Worm (Caenorhabditis elegans) whole organism, late embryonic: ENCODE data around the gene cky-1.

Source experiments
- C08G9.2 ChIP-seq: sonication (generic microtip); optimal IDR thresholded peaks from 2 replicates; lab custom pipeline; 2016; ENCODE audit warnings: mild to moderate bottlenecking, missing genetic modification characterization, moderate library complexity, missing compliant biosample characterization
- K02D7.2 ChIP-seq: sonication (generic microtip); optimal IDR thresholded peaks from 2 replicates; lab custom pipeline; 2017; ENCODE audit warnings: mild to moderate bottlenecking, missing genetic modification characterization, missing compliant biosample characterization
- T23F11.4 ChIP-seq: fragments of 200-800 bp; sonication (Bioruptor generic); optimal IDR thresholded peaks from 2 replicates; lab custom pipeline; 2018; ENCODE audit warnings: mild to moderate bottlenecking, missing genetic modification characterization, missing compliant biosample characterization
- Y22D7AL.16 ChIP-seq: sonication (generic microtip); optimal IDR thresholded peaks from 2 replicates; lab custom pipeline; 2016; ENCODE audit warnings: missing genetic modification characterization, missing compliant biosample characterization
- ceh-18 ChIP-seq: sonication (generic microtip); optimal IDR thresholded peaks from 2 replicates; lab custom pipeline; 2016; ENCODE audit warnings: missing genetic modification characterization, missing compliant biosample characterization
- ceh-19 ChIP-seq: fragments of 200-800 bp; sonication (Bioruptor generic); optimal IDR thresholded peaks from 2 replicates; lab custom pipeline; 2018; ENCODE audit warnings: mild to moderate bottlenecking, missing genetic modification characterization, missing compliant biosample characterization
- ceh-2 ChIP-seq: sonication (generic microtip); optimal IDR thresholded peaks from 2 replicates; lab custom pipeline; 2016; ENCODE audit warnings: missing genotype, missing genetic modification characterization, missing compliant biosample characterization
- ceh-22 ChIP-seq: sonication (generic microtip); optimal IDR thresholded peaks from 2 replicates; lab custom pipeline; 2017; ENCODE audit warnings: missing biosample characterization, missing genetic modification characterization
- ceh-24 ChIP-seq: sonication (generic microtip); optimal IDR thresholded peaks from 2 replicates; lab custom pipeline; 2016; ENCODE audit warnings: mild to moderate bottlenecking, missing genetic modification characterization, missing compliant biosample characterization
- ceh-30 ChIP-seq: fragments of 150-350 bp; optimal IDR thresholded peaks from 2 replicates; lab custom pipeline; 2014; ENCODE audit warnings: missing biosample characterization, missing genetic modification characterization
- ceh-31 ChIP-seq: sonication (generic microtip); optimal IDR thresholded peaks from 2 replicates; lab custom pipeline; 2016; ENCODE audit warnings: missing genetic modification characterization, missing compliant biosample characterization
- ceh-48 ChIP-seq: sonication (generic microtip); optimal IDR thresholded peaks from 2 replicates; lab custom pipeline; 2016; ENCODE audit warnings: missing genetic modification characterization, inconsistent platforms, missing compliant biosample characterization
- ceh-9 ChIP-seq: sonication (generic microtip); optimal IDR thresholded peaks from 2 replicates; lab custom pipeline; 2016; ENCODE audit warnings: mild to moderate bottlenecking, missing genetic modification characterization, inconsistent platforms, missing compliant biosample characterization
- che-1 ChIP-seq: sonication (generic microtip); optimal IDR thresholded peaks from 2 replicates; lab custom pipeline; 2016; ENCODE audit warnings: mild to moderate bottlenecking, missing genetic modification characterization, missing compliant biosample characterization
- dmd-4 ChIP-seq: sonication (generic microtip); optimal IDR thresholded peaks from 2 replicates; lab custom pipeline; 2016; ENCODE audit warnings: borderline replicate concordance, missing genetic modification characterization, missing compliant biosample characterization
- elt-2 ChIP-seq: sonication (generic microtip); optimal IDR thresholded peaks from 2 replicates; lab custom pipeline; 2016; ENCODE audit warnings: missing genetic modification reagents, missing genetic modification characterization, missing compliant biosample characterization
- elt-4 ChIP-seq: sonication (generic microtip); optimal IDR thresholded peaks from 2 replicates; lab custom pipeline; 2016; ENCODE audit warnings: missing genetic modification characterization, missing compliant biosample characterization
- ets-4 ChIP-seq: sonication (generic microtip); optimal IDR thresholded peaks from 2 replicates; lab custom pipeline; 2016; ENCODE audit warnings: missing genetic modification characterization, missing compliant biosample characterization
- eyg-1 ChIP-seq: sonication (generic microtip); optimal IDR thresholded peaks from 2 replicates; lab custom pipeline; 2016; ENCODE audit warnings: missing genotype, missing genetic modification characterization, missing compliant biosample characterization
- fax-1 ChIP-seq: sonication (generic microtip); optimal IDR thresholded peaks from 2 replicates; lab custom pipeline; 2016; ENCODE audit warnings: missing genotype, missing genetic modification characterization, missing compliant biosample characterization
- fkh-10 ChIP-seq: fragments of 150-350 bp; optimal IDR thresholded peaks from 2 replicates; lab custom pipeline; 2014; ENCODE audit warnings: missing biosample characterization, missing genetic modification reagents, missing genetic modification characterization
- fkh-6 ChIP-seq: sonication (generic microtip); optimal IDR thresholded peaks from 2 replicates; lab custom pipeline; 2016; ENCODE audit warnings: missing genetic modification characterization, missing compliant biosample characterization
- gmeb-2 ChIP-seq: sonication (generic microtip); optimal IDR thresholded peaks from 2 replicates; lab custom pipeline; 2016; ENCODE audit warnings: missing genetic modification characterization, inconsistent platforms, missing compliant biosample characterization
- hlh-13 ChIP-seq: fragments of 200-800 bp; sonication (Bioruptor generic); optimal IDR thresholded peaks from 2 replicates; lab custom pipeline; 2018; ENCODE audit warnings: mild to moderate bottlenecking, missing genetic modification characterization, missing compliant biosample characterization
- hlh-6 ChIP-seq: sonication (generic microtip); optimal IDR thresholded peaks from 2 replicates; lab custom pipeline; 2016; ENCODE audit warnings: missing genotype, missing genetic modification characterization, missing compliant biosample characterization
- lin-11 ChIP-seq: fragments of 200-800 bp; sonication (Bioruptor generic); optimal IDR thresholded peaks from 2 replicates; lab custom pipeline; 2018; ENCODE audit warnings: mild to moderate bottlenecking, missing genetic modification characterization, missing compliant biosample characterization
- mec-3 ChIP-seq: sonication (generic microtip); optimal IDR thresholded peaks from 2 replicates; lab custom pipeline; 2016; ENCODE audit warnings: borderline replicate concordance, missing genetic modification characterization, missing compliant biosample characterization
- nfya-1 ChIP-seq: sonication (generic microtip); optimal IDR thresholded peaks from 2 replicates; lab custom pipeline; 2017; ENCODE audit warnings: missing genetic modification characterization, mild to moderate bottlenecking, missing compliant biosample characterization, antibody characterized with exemption, moderate library complexity
- nhr-232 ChIP-seq: sonication (generic microtip); optimal IDR thresholded peaks from 2 replicates; lab custom pipeline; 2016; ENCODE audit warnings: missing genetic modification characterization, missing compliant biosample characterization
- odd-2 ChIP-seq: sonication (generic microtip); optimal IDR thresholded peaks from 2 replicates; lab custom pipeline; 2017; ENCODE audit warnings: antibody characterized with exemption, mild to moderate bottlenecking, missing genetic modification characterization, missing compliant biosample characterization
- pat-9 ChIP-seq: fragments of 200-800 bp; sonication (Bioruptor generic); optimal IDR thresholded peaks from 2 replicates; lab custom pipeline; 2018; ENCODE audit warnings: mild to moderate bottlenecking, missing genetic modification characterization, moderate library complexity, missing compliant biosample characterization
- pha-2 ChIP-seq: sonication (generic microtip); optimal IDR thresholded peaks from 2 replicates; lab custom pipeline; 2017; ENCODE audit warnings: mild to moderate bottlenecking, missing genetic modification characterization, missing compliant biosample characterization
- pha-4 ChIP-seq: fragments of 150-350 bp; optimal IDR thresholded peaks from 2 replicates; lab custom pipeline; 2018; ENCODE audit warnings: missing biosample characterization, missing genetic modification reagents, missing genetic modification characterization
- pqm-1 ChIP-seq: sonication (generic microtip); optimal IDR thresholded peaks from 2 replicates; lab custom pipeline; 2016; ENCODE audit warnings: missing genetic modification characterization, missing compliant biosample characterization
- pros-1 ChIP-seq: fragments of 150-350 bp; optimal IDR thresholded peaks from 2 replicates; lab custom pipeline; 2014; ENCODE audit warnings: missing biosample characterization, missing genetic modification reagents, missing genetic modification characterization
- rnt-1 ChIP-seq: sonication (generic microtip); optimal IDR thresholded peaks from 2 replicates; lab custom pipeline; 2016; ENCODE audit warnings: missing genetic modification characterization, missing compliant biosample characterization
- sox-2 ChIP-seq: fragments of 200-800 bp; sonication (Bioruptor generic); IDR thresholded peaks from 2 replicates; pipeline ENCODE4 v1.3.6; 2022; ENCODE audit warnings: missing genetic modification reagents, missing genetic modification characterization, missing compliant biosample characterization
- syd-9 ChIP-seq: sonication (generic microtip); optimal IDR thresholded peaks from 2 replicates; lab custom pipeline; 2016; ENCODE audit warnings: mild to moderate bottlenecking, missing genetic modification characterization, moderate library complexity, missing compliant biosample characterization
- tbx-2 ChIP-seq: sonication (generic microtip); optimal IDR thresholded peaks from 2 replicates; lab custom pipeline; 2016; ENCODE audit warnings: missing genetic modification characterization, missing compliant biosample characterization
- tbx-7 ChIP-seq: sonication (generic microtip); optimal IDR thresholded peaks from 2 replicates; lab custom pipeline; 2016; ENCODE audit warnings: missing genotype, missing genetic modification characterization, missing compliant biosample characterization
- unc-3 ChIP-seq, 2 experiments: fragments of 200-800 bp in 1 of 2; sonication (Bioruptor generic) in 1 of 2; sonication (generic microtip) in 1 of 2; conservative IDR thresholded peaks in 1 of 2; optimal IDR thresholded peaks in 1 of 2; 2 replicates each; pipeline versions ENCODE4 v1.3.6 to Lab custom; 2016 to 2022; ENCODE audit warnings: missing compliant biosample characterization in 2 of 2, missing genetic modification characterization in 2 of 2, missing genetic modification reagents in 1 of 2
- unc-42 ChIP-seq: sonication (generic microtip); optimal IDR thresholded peaks from 2 replicates; lab custom pipeline; 2016; ENCODE audit warnings: missing genotype, missing genetic modification characterization, missing compliant biosample characterization
- unc-55 ChIP-seq: sonication (generic microtip); optimal IDR thresholded peaks from 2 replicates; lab custom pipeline; 2017; ENCODE audit warnings: missing biosample characterization, missing genetic modification reagents, missing genetic modification characterization
- unc-86 ChIP-seq: sonication (generic microtip); optimal IDR thresholded peaks from 2 replicates; lab custom pipeline; 2016; ENCODE audit warnings: missing genetic modification characterization, missing compliant biosample characterization
- ztf-16 ChIP-seq: sonication (generic microtip); optimal IDR thresholded peaks from 2 replicates; lab custom pipeline; 2017; ENCODE audit warnings: missing genetic modification characterization, missing compliant biosample characterization

Gene cky-1

ce11 chrV:12780248-12780647, 43.7 kb downstream of the cky-1 start (continued):
- peak; percentile 95 for TF ChIP-seq ceh-19
- TF ChIP-seq odd-2 (tag; lab: Kevin White, UChicago), result peak; percentile 76
- TF ChIP-seq fkh-6, result peak; percentile 92
- peak; percentile 84 for TF ChIP-seq ceh-9 (tag; lab: Kevin White, UChicago)
- TF ChIP-seq elt-2 (tag; lab: Kevin White, UChicago), result peak; percentile 96
- peak; percentile 88 for TF ChIP-seq sox-2
- TF ChIP-seq dmd-4 (tag; lab: Kevin White, UChicago), result peak; percentile 80
- TF ChIP-seq nfya-1 (tag; lab: Kevin White, UChicago), result peak; percentile 69
- no peak for TF ChIP-seq pros-1
- TF ChIP-seq unc-3 (GFP tag; conservative IDR thresholded peaks at IDR 0.05; lab: Robert Waterston, UW), result peak; percentile 96
- peak; percentile 84 for TF ChIP-seq unc-3 (tag; optimal IDR thresholded peaks at IDR 0.05; lab: Kevin White, UChicago)
- TF ChIP-seq K02D7.2 (tag; lab: Kevin White, UChicago), result peak; percentile 88
- peak; percentile 91 for TF ChIP-seq ztf-16 (tag; lab: Kevin White, UChicago)
- TF ChIP-seq ceh-2 (tag; lab: Kevin White, UChicago), result peak; percentile 82
- TF ChIP-seq syd-9 (tag; lab: Kevin White, UChicago), result peak; percentile 92
- peak; percentile 73 for TF ChIP-seq ceh-31 (tag; lab: Kevin White, UChicago)
- peak; percentile 80 for TF ChIP-seq C08G9.2
- peak; percentile 84 for TF ChIP-seq elt-4 (tag; lab: Kevin White, UChicago)
- TF ChIP-seq nhr-232 (tag; lab: Kevin White, UChicago), result peak; percentile 89
- TF ChIP-seq hlh-13, result peak; percentile 80
- TF ChIP-seq Y22D7AL.16 (tag; lab: Kevin White, UChicago), result peak; percentile 93
- peak; percentile 77 for TF ChIP-seq ceh-48 (tag; lab: Kevin White, UChicago)
- no peak for TF ChIP-seq unc-55 (GFP tag; lab: Kevin White, UChicago)
- peak; percentile 92 for TF ChIP-seq gmeb-2 (tag; lab: Kevin White, UChicago)
- peak; percentile 88 for TF ChIP-seq fax-1 (tag; lab: Kevin White, UChicago)
- TF ChIP-seq che-1 (tag; lab: Kevin White, UChicago), result peak; percentile 90
- peak; percentile 90 for TF ChIP-seq T23F11.4
- TF ChIP-seq ceh-30, result peak; percentile 38
- TF ChIP-seq ceh-18, result peak; percentile 75
- TF ChIP-seq eyg-1 (tag; lab: Kevin White, UChicago), result peak; percentile 83
- TF ChIP-seq unc-42 (tag; lab: Kevin White, UChicago), result peak; percentile 68
- peak; percentile 96 for TF ChIP-seq hlh-6 (tag; lab: Kevin White, UChicago)
- peak; percentile 85 for TF ChIP-seq tbx-2 (tag; lab: Kevin White, UChicago)
- peak; percentile 78 for TF ChIP-seq pqm-1 (tag; lab: Kevin White, UChicago)
- TF ChIP-seq fkh-10, result peak; percentile 81
- TF ChIP-seq ceh-22 (tag; lab: Kevin White, UChicago), result no peak
- no peak for TF ChIP-seq mec-3 (tag; lab: Kevin White, UChicago)
- no peak for TF ChIP-seq tbx-7 (tag; lab: Kevin White, UChicago)
- TF ChIP-seq unc-86 (tag; lab: Kevin White, UChicago), result peak; percentile 88
- peak; percentile 92 for TF ChIP-seq pha-2 (tag; lab: Kevin White, UChicago)
- peak; percentile 86 for TF ChIP-seq lin-11 (tag; lab: Kevin White, UChicago)
- TF ChIP-seq ceh-24, result peak; percentile 47
- TF ChIP-seq ets-4 (tag; lab: Kevin White, UChicago), result peak; percentile 48
- no peak for TF ChIP-seq pha-4 (tag; lab: Kevin White, UChicago)
- peak; percentile 87 for TF ChIP-seq pat-9 (tag; lab: Kevin White, UChicago)
- TF ChIP-seq rnt-1 (tag; lab: Kevin White, UChicago), result peak; percentile 69
